Worm (Caenorhabditis elegans): ENCODE data around the gene him-10.
A peak's percentile ranks its signal among the peaks of the same experiment; 100 is the strongest.

DNA sequence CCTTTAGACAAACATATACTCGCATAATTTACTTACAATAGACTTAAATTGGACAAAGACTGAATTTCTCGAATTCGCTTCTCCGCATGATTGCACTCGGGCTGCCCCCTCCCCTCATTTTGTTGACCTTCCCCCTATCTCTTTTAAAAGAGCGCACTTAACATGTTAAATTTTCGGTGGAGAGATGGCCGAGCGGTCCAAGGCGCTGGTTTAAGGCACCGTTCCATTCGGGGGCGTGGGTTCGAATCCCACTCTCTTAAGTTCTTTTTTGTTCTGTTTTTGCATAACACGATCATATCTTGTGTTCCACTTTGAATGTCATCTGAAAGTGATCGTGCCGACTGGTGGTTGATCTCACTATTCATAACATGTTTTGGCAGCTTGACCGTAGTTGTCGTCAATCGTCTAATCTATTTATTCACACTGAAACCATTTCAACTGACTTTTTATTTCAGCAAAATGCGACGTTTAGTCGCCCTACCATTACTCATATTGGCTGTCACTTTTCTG is 33.3 kb upstream of the him-10 start, which contains the start of gene cutl-23:
- no peak for TF ChIP-seq sea-2 (GFP tag; IDR thresholded peaks at IDR 0.05)
- TF ChIP-seq snpc-4 (GFP tag; optimal IDR thresholded peaks at IDR 0.05) = no peak
- TF ChIP-seq snpc-4 (tag; optimal IDR thresholded peaks at IDR 0.05) = peak in 2 of 4 experiments; percentile 16 to 37
- TF ChIP-seq gei-17 (GFP tag; optimal IDR thresholded peaks at IDR 0.05) = no peak
- no peak for TF ChIP-seq pha-4 (tag; optimal IDR thresholded peaks at IDR 0.05)
- TF ChIP-seq unc-130 (GFP tag; optimal IDR thresholded peaks at IDR 0.05) = peak; percentile 34
- peak; percentile 22 for TF ChIP-seq atf-7 (tag; optimal IDR thresholded peaks at IDR 0.05)
- TF ChIP-seq F49E8.2 (tag; optimal IDR thresholded peaks at IDR 0.05; ENCODE audit: insufficient read depth) = no peak
- TF ChIP-seq K11D2.4 (GFP tag; IDR thresholded peaks at IDR 0.05) = no peak
- no peak for TF ChIP-seq akir-1 (GFP tag; optimal IDR thresholded peaks at IDR 0.05)
- no peak for TF ChIP-seq lir-1 (GFP tag; conservative IDR thresholded peaks at IDR 0.05)
- TF ChIP-seq madf-6 (GFP tag; IDR thresholded peaks at IDR 0.05) = 0 out of 2 replicates have a peak, but pooled peaks have one; percentile 27

Data from whole organism, young adult.